Worm (Caenorhabditis elegans): ENCODE measurements around the gene srh-269.

DNA sequence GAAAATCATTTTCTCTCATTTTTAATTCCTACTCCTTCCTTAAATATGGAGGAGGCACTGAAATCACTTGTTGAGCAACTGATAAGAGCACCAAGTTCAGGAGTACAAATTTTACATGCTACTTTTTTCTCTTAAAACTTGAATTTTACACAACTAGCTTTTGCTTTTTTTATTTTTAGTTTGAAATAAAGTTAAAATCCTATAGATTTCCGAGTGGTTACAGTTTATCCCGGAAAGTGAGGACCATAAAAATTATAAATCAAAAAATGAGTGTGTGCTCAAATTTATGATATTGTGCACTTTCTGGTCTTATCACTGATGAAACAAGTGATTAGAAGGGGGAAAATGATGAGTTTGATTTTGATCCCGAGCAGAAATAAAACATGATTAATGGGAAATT is 36.1 kb upstream of the srh-269 start, which contains the start of gene oac-53:
- no peak for TF ChIP-seq ztf-4 (tag; optimal IDR thresholded peaks at IDR 0.05)
- TF ChIP-seq blmp-1 (tag; optimal IDR thresholded peaks at IDR 0.05; ENCODE audit: insufficient read depth): no peak
- no peak for TF ChIP-seq nhr-237 (tag; optimal IDR thresholded peaks at IDR 0.05)
- no peak for TF ChIP-seq mdl-1 (tag; optimal IDR thresholded peaks at IDR 0.05)
- no peak for TF ChIP-seq unc-55 (GFP tag; optimal IDR thresholded peaks at IDR 0.05)
- TF ChIP-seq skn-1 (tag; optimal IDR thresholded peaks at IDR 0.05): no peak

Measured in whole organism, L2 larva.